Fruit fly (Drosophila melanogaster): ENCODE results near the gene eIF4EHP.

Gene eIF4EHP

dm6 chr3R:24112320-24113069, 3.7 kb upstream of the eIF4EHP start, which contains the start of gene CG13605 (continued):
- TF ChIP-seq Lpt (GFP tag; optimal IDR thresholded peaks at IDR 0.05) = no peak
- no peak for TF ChIP-seq yki (optimal IDR thresholded peaks at IDR 0.05)
- TF ChIP-seq gce (GFP tag; IDR thresholded peaks at IDR 0.05) = peak; percentile 54; the same call in 1 of the 3 replicates
- TF ChIP-seq Atf3 (GFP tag; optimal IDR thresholded peaks at IDR 0.05) = no peak
- peak; percentile 63; the same call in 1 of the 2 replicates for TF ChIP-seq amos (GFP tag; IDR thresholded peaks at IDR 0.05; ENCODE audit: partially characterized antibody)
- peak; percentile 54; the same call in 1 of the 2 replicates for TF ChIP-seq sisA (GFP tag; IDR thresholded peaks at IDR 0.05)
- peak; percentile 63 for TF ChIP-seq pzg (GFP tag; optimal IDR thresholded peaks at IDR 0.05)
- peak; percentile 63 for TF ChIP-seq bab2 (GFP tag; optimal IDR thresholded peaks at IDR 0.05)
- TF ChIP-seq CG2875 (GFP tag; optimal IDR thresholded peaks at IDR 0.05) = peak; percentile 69
- TF ChIP-seq sima (GFP tag; optimal IDR thresholded peaks at IDR 0.05) = no peak
- peak; percentile 85 for TF ChIP-seq Rfx (GFP tag; IDR thresholded peaks at IDR 0.05)
- TF ChIP-seq Xrp1 (GFP tag; IDR thresholded peaks at IDR 0.05) = peak; percentile 76
- TF ChIP-seq Poxn (GFP tag; IDR thresholded peaks at IDR 0.05) = no peak
- no peak for TF ChIP-seq pb (GFP tag; optimal IDR thresholded peaks at IDR 0.05)
- peak; percentile 0 for TF ChIP-seq CG8944 (GFP tag; optimal IDR thresholded peaks at IDR 0.05)
- no peak for TF ChIP-seq esg (GFP tag; conservative IDR thresholded peaks at IDR 0.05)
- peak; percentile 28; the same call in 1 of the 2 replicates for TF ChIP-seq tna (GFP tag; IDR thresholded peaks at IDR 0.05; ENCODE audit: partially characterized antibody)
- peak; percentile 6 for TF ChIP-seq CG33557 (GFP tag; optimal IDR thresholded peaks at IDR 0.05)
- no peak for TF ChIP-seq hbn (GFP tag; IDR thresholded peaks at IDR 0.05; ENCODE audit: partially characterized antibody)
- peak; percentile 48; the same call in 1 of the 2 replicates for TF ChIP-seq CG4730 (GFP tag; IDR thresholded peaks at IDR 0.05)
- TF ChIP-seq Optix (GFP tag; IDR thresholded peaks at IDR 0.05) = peak; percentile 47; the same call in 1 of the 3 replicates
- TF ChIP-seq CG11398 (GFP tag; optimal IDR thresholded peaks at IDR 0.05) = no peak
- no peak for TF ChIP-seq nau (GFP tag; optimal IDR thresholded peaks at IDR 0.05)
- no peak for TF ChIP-seq Gsc (GFP tag; IDR thresholded peaks at IDR 0.05)
- TF ChIP-seq mld (GFP tag; IDR thresholded peaks at IDR 0.05; ENCODE audit: partially characterized antibody) = no peak
- peak; percentile 68 for TF ChIP-seq nerfin-1 (tag; optimal IDR thresholded peaks at IDR 0.05)
- TF ChIP-seq vnd (GFP tag; IDR thresholded peaks at IDR 0.05; ENCODE audit: partially characterized antibody) = no peak
- peak; percentile 85 for TF ChIP-seq unpg (GFP tag; optimal IDR thresholded peaks at IDR 0.05)
- no peak for TF ChIP-seq Camta (GFP tag; optimal IDR thresholded peaks at IDR 0.05)
- peak; percentile 56 for TF ChIP-seq CG18764 (GFP tag; optimal IDR thresholded peaks at IDR 0.05)
- TF ChIP-seq Hmx (GFP tag; optimal IDR thresholded peaks at IDR 0.05) = peak; percentile 36
- peak; percentile 56 for TF ChIP-seq sd (tag; optimal IDR thresholded peaks at IDR 0.05)
- peak; percentile 28 for TF ChIP-seq twi (tag; optimal IDR thresholded peaks at IDR 0.05)
- TF ChIP-seq CG9876 (GFP tag; optimal IDR thresholded peaks at IDR 0.05) = no peak
- peak; percentile 82 for TF ChIP-seq CG7839 (tag; optimal IDR thresholded peaks at IDR 0.05)
- TF ChIP-seq CG12219 (GFP tag; optimal IDR thresholded peaks at IDR 0.05) = peak; percentile 75
- TF ChIP-seq Myb (GFP tag; optimal IDR thresholded peaks at IDR 0.05) = peak; percentile 23
- TF ChIP-seq sc (optimal IDR thresholded peaks at IDR 0.05) = no peak
- peak; percentile 58 for TF ChIP-seq sc (GFP tag; optimal IDR thresholded peaks at IDR 0.05)
- peak; percentile 25 to 72 for TF ChIP-seq bsh (GFP tag; optimal IDR thresholded peaks at IDR 0.05)
- TF ChIP-seq ato (GFP tag; IDR thresholded peaks at IDR 0.05; ENCODE audit: partially characterized antibody) = no peak
- peak; percentile 35 for TF ChIP-seq ewg (GFP tag; optimal IDR thresholded peaks at IDR 0.05)
- no peak for TF ChIP-seq CG10959 (GFP tag; IDR thresholded peaks at IDR 0.05)
- TF ChIP-seq Sox102F (GFP tag; optimal IDR thresholded peaks at IDR 0.05) = peak; percentile 82
- TF ChIP-seq CG4328 (GFP tag; optimal IDR thresholded peaks at IDR 0.05) = peak; percentile 58
- TF ChIP-seq CG10654 (GFP tag; optimal IDR thresholded peaks at IDR 0.05) = peak; percentile 57
- TF ChIP-seq Fer2 (tag; optimal IDR thresholded peaks at IDR 0.05) = peak; percentile 26
- TF ChIP-seq cato (GFP tag; optimal IDR thresholded peaks at IDR 0.05; ENCODE audit: borderline replicate concordance) = peak; percentile 4
- peak; percentile 27 for TF ChIP-seq CG1602 (GFP tag; optimal IDR thresholded peaks at IDR 0.05)
